Fruit fly (Drosophila melanogaster) whole organism, prepupa: ENCODE results near the gene eRF1.

Source experiments
- CG10631 ChIP-seq: fragments of 200-800 bp; sonication (Bioruptor generic); optimal IDR thresholded peaks from 2 replicates; lab custom pipeline; 2016; ENCODE audit warnings: missing biosample characterization, missing genetic modification characterization
- CG6792 ChIP-seq: fragments of 200-800 bp; sonication (Bioruptor generic); optimal IDR thresholded peaks from 3 replicates; lab custom pipeline; 2016; ENCODE audit warnings: missing biosample characterization, missing genetic modification characterization
- Eip93F ChIP-seq: fragments of 200-800 bp; sonication (Bioruptor generic); optimal IDR thresholded peaks from 2 replicates; lab custom pipeline; 2016; ENCODE audit warnings: missing biosample characterization, mild to moderate bottlenecking, missing genetic modification characterization
- Hr39 ChIP-seq: fragments of 200-800 bp; sonication (Bioruptor generic); optimal IDR thresholded peaks from 2 replicates; lab custom pipeline; 2016; ENCODE audit warnings: missing biosample characterization, missing genetic modification characterization
- Sox102F ChIP-seq: fragments of 200-800 bp; sonication (Bioruptor generic); optimal IDR thresholded peaks from 2 replicates; lab custom pipeline; 2016; ENCODE audit warnings: missing biosample characterization, mild to moderate bottlenecking, missing genetic modification characterization
- achi ChIP-seq: fragments of 200-800 bp; sonication (Bioruptor generic); optimal IDR thresholded peaks from 3 replicates; lab custom pipeline; 2016; ENCODE audit warnings: missing biosample characterization, missing genetic modification characterization
- cyc ChIP-seq: fragments of 200-800 bp; sonication (Bioruptor generic); optimal IDR thresholded peaks from 3 replicates; lab custom pipeline; 2016; ENCODE audit warnings: missing biosample characterization, missing genetic modification characterization

DNA sequence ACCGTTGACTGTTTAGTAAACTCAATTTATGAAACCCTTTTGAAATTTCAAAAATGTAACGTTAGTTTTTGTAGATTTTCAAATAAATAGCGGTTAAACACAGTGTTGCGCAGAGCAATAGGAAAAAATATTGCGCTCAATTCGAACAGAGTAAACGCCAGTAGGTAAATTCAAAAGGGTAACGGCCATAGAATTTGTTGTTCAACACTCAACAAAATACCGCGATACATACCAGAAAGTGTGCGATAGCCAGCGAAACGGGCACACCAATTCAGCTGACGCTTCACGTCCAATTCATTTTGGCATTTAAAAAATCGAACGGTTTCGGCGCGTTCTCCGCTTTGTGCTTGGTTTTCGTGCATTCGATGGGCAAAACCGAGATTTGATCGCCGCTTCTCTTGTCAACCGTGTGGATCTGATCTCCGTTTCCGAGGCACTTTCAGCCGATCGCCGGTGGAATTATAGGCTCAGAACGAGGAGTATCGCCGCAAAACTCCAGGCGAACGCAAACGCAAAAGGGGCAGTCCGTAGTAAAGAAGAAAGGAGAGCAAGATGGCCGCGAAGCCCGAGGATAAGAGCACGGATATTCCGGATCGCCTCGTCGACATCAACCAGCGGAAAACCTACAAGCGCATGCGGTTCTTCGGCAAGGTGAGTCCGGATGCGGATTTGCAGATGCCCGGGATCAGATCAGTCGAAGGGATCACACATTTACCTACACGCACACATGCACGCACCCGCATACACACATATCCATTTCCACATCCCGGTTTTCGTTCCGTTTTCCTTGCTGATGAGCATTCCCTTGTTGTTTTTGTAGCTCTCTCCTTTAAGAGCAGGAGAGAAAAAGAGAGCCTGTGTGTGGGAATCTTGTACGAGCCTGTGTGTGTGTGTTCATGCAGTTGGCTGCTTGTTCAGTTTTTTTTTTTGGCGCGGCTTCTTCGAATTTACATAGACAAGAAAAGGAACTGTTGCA is 38.1 kb upstream of the eRF1 start:
- TF ChIP-seq Hr39: no peak
- TF ChIP-seq CG6792 (GFP tag; lab: Kevin White, UChicago): no peak
- no peak for TF ChIP-seq CG10631 (GFP tag; lab: Kevin White, UChicago)
- TF ChIP-seq Sox102F (GFP tag; lab: Kevin White, UChicago): no peak
- peak; percentile 63 for TF ChIP-seq achi (GFP tag; lab: Kevin White, UChicago)
- peak; percentile 36 for TF ChIP-seq cyc (GFP tag; lab: Kevin White, UChicago)
- no peak for TF ChIP-seq Eip93F (GFP tag; lab: Kevin White, UChicago)
